Fruit fly (Drosophila melanogaster) whole organism, embryonic: ENCODE measurements around the gene CG33795.

Experiments
- Blimp-1 ChIP-seq: fragments of 200-800 bp; sonication (Bioruptor generic); optimal IDR thresholded peaks from 3 replicates; lab custom pipeline; 2018; ENCODE audit warnings: missing biosample characterization, missing genetic modification characterization, mild to moderate bottlenecking, moderate library complexity, missing genetic modification reagents
- CG10274 ChIP-seq: fragments of 200-800 bp; sonication (Bioruptor generic); optimal IDR thresholded peaks from 3 replicates; lab custom pipeline; 2017; ENCODE audit warnings: missing biosample characterization, mild to moderate bottlenecking, missing genetic modification characterization
- CG10543 ChIP-seq: fragments of 200-800 bp; sonication (Bioruptor generic); optimal IDR thresholded peaks from 3 replicates; lab custom pipeline; 2017; ENCODE audit warnings: missing biosample characterization, mild to moderate bottlenecking, missing genetic modification characterization, moderate library complexity
- CG12071 ChIP-seq: fragments of 200-800 bp; sonication (Bioruptor generic); optimal IDR thresholded peaks from 3 replicates; lab custom pipeline; 2018; ENCODE audit warnings: missing biosample characterization, mild to moderate bottlenecking, missing genetic modification characterization
- CG12236 ChIP-seq: fragments of 200-800 bp; sonication (Bioruptor generic); optimal IDR thresholded peaks from 2 replicates; lab custom pipeline; 2016; ENCODE audit warnings: missing biosample characterization, missing genetic modification characterization
- CG13424 ChIP-seq: fragments of 200-800 bp; sonication (Bioruptor generic); optimal IDR thresholded peaks from 2 replicates; lab custom pipeline; 2019; ENCODE audit warnings: missing biosample characterization, mild to moderate bottlenecking, missing genetic modification characterization, moderate library complexity
- CG14710 ChIP-seq: fragments of 200-800 bp; sonication (Bioruptor generic); optimal IDR thresholded peaks from 3 replicates; lab custom pipeline; 2019; ENCODE audit warnings: missing biosample characterization, mild to moderate bottlenecking, missing genetic modification characterization, moderate library complexity
- CG14860 ChIP-seq: fragments of 200-800 bp; sonication (Bioruptor generic); IDR thresholded peaks from 3 replicates; pipeline ENCODE4 v1.3.6; 2022; ENCODE audit warnings: missing biosample characterization, missing genetic modification characterization; ENCODE audit not compliant: partially characterized antibody
- CG15696 ChIP-seq: fragments of 200-800 bp; sonication (Bioruptor generic); optimal IDR thresholded peaks from 2 replicates; lab custom pipeline; 2019; ENCODE audit warnings: missing biosample characterization, mild to moderate bottlenecking, missing genetic modification characterization, moderate library complexity
- CG17802 ChIP-seq: fragments of 200-800 bp; sonication (Bioruptor generic); optimal IDR thresholded peaks from 2 replicates; lab custom pipeline; 2018; ENCODE audit warnings: missing biosample characterization, mild to moderate bottlenecking, missing genetic modification characterization, moderate library complexity
- CG18619 ChIP-seq: fragments of 200-800 bp; sonication (Bioruptor generic); optimal IDR thresholded peaks from 3 replicates; lab custom pipeline; 2017; ENCODE audit warnings: missing biosample characterization, mild to moderate bottlenecking, missing genetic modification characterization
- CG18764 ChIP-seq: fragments of 200-800 bp; sonication (Bioruptor generic); optimal IDR thresholded peaks from 3 replicates; lab custom pipeline; 2016; ENCODE audit warnings: missing biosample characterization, missing genetic modification characterization
- CG33557 ChIP-seq: fragments of 200-800 bp; sonication (Bioruptor generic); optimal IDR thresholded peaks from 2 replicates; lab custom pipeline; 2019; ENCODE audit warnings: missing biosample characterization, mild to moderate bottlenecking, missing genetic modification characterization, moderate library complexity
- CG4360 ChIP-seq: fragments of 200-800 bp; sonication (Bioruptor generic); IDR thresholded peaks from 2 replicates; pipeline ENCODE4 v1.3.6; 2022; ENCODE audit warnings: missing biosample characterization, missing genetic modification characterization
- CG7271 ChIP-seq: fragments of 200-800 bp; sonication (Bioruptor generic); optimal IDR thresholded peaks from 2 replicates; lab custom pipeline; 2018; ENCODE audit warnings: missing biosample characterization, mild to moderate bottlenecking, missing genetic modification characterization, moderate library complexity
- CG7357 ChIP-seq: fragments of 200-800 bp; sonication (Bioruptor generic); IDR thresholded peaks from 3 replicates; pipeline ENCODE4 v1.3.6; 2022; ENCODE audit warnings: missing biosample characterization, missing genetic modification characterization
- CG7372 ChIP-seq: fragments of 200-800 bp; sonication (Bioruptor generic); IDR thresholded peaks from 2 replicates; pipeline ENCODE4 v1.3.6; 2022; ENCODE audit warnings: missing biosample characterization, missing genetic modification characterization
- CG8765 ChIP-seq: fragments of 200-800 bp; sonication (Bioruptor generic); IDR thresholded peaks from 2 replicates; pipeline ENCODE4 v1.3.6; 2022; ENCODE audit warnings: missing biosample characterization, missing genetic modification characterization
- CG9609 ChIP-seq: fragments of 200-800 bp; sonication (Bioruptor generic); optimal IDR thresholded peaks from 3 replicates; lab custom pipeline; 2016; ENCODE audit warnings: missing biosample characterization, missing genetic modification characterization
- CHES-1-like ChIP-seq: fragments of 200-800 bp; sonication (Bioruptor generic); optimal IDR thresholded peaks from 2 replicates; lab custom pipeline; 2016; ENCODE audit warnings: missing biosample characterization, missing genetic modification characterization
- Camta ChIP-seq: fragments of 200-800 bp; sonication (Bioruptor generic); optimal IDR thresholded peaks from 2 replicates; lab custom pipeline; 2016; ENCODE audit warnings: missing biosample characterization, missing genetic modification characterization
- CoRest ChIP-seq: fragments of 200-800 bp; sonication (Bioruptor generic); optimal IDR thresholded peaks from 3 replicates; lab custom pipeline; 2018; ENCODE audit warnings: missing biosample characterization, mild to moderate bottlenecking, missing genetic modification characterization, moderate library complexity
- D ChIP-seq, 2 experiments: fragments of 200-800 bp in 1 of 2; fragments of >200 bp in 1 of 2; sonication (Bioruptor generic) in 1 of 2; optimal IDR thresholded peaks; 2 replicates in 1 of 2; 3 replicates in 1 of 2; lab custom pipeline; 2017; ENCODE audit warnings: mild to moderate bottlenecking in 1 of 2, missing biosample characterization in 1 of 2, missing genetic modification characterization in 1 of 2, missing genetic modification reagents in 1 of 2
- Hr3 ChIP-seq: fragments of 200-800 bp; sonication (Bioruptor generic); optimal IDR thresholded peaks from 3 replicates; lab custom pipeline; 2016; ENCODE audit warnings: missing biosample characterization, missing genetic modification characterization
- Hr78 ChIP-seq, 2 experiments: fragments of 200-800 bp in 1 of 2; fragments of >200 bp in 1 of 2; sonication (Bioruptor generic) in 1 of 2; optimal IDR thresholded peaks; 2 replicates each; lab custom pipeline; 2017 to 2019; ENCODE audit warnings: missing biosample characterization in 2 of 2, missing genetic modification characterization in 2 of 2, mild to moderate bottlenecking in 1 of 2, moderate library complexity in 1 of 2
- Hsf ChIP-seq: fragments of 200-800 bp; sonication (Bioruptor generic); optimal IDR thresholded peaks from 3 replicates; lab custom pipeline; 2016; ENCODE audit warnings: missing biosample characterization, missing genetic modification characterization
- Meics ChIP-seq: fragments of 200-800 bp; sonication (Bioruptor generic); optimal IDR thresholded peaks from 2 replicates; lab custom pipeline; 2017; ENCODE audit warnings: missing biosample characterization, mild to moderate bottlenecking, missing genetic modification characterization
- Mes4 ChIP-seq: fragments of 200-800 bp; sonication (Bioruptor generic); optimal IDR thresholded peaks from 2 replicates; lab custom pipeline; 2016; ENCODE audit warnings: missing biosample characterization, missing genetic modification characterization
- Opbp ChIP-seq: fragments of 200-800 bp; sonication (Bioruptor generic); IDR thresholded peaks from 3 replicates; pipeline ENCODE4 v1.3.6; 2022; ENCODE audit warnings: missing biosample characterization, missing genetic modification characterization; ENCODE audit not compliant: partially characterized antibody
- Ravus ChIP-seq: fragments of 200-800 bp; sonication (Bioruptor generic); IDR thresholded peaks from 2 replicates; pipeline ENCODE4 v1.3.6; 2022; ENCODE audit warnings: missing biosample characterization, missing genetic modification characterization
- emc ChIP-seq: fragments of 200-800 bp; sonication (Bioruptor generic); optimal IDR thresholded peaks from 2 replicates; lab custom pipeline; 2016; ENCODE audit warnings: missing biosample characterization, missing genetic modification characterization
- esg ChIP-seq: fragments of 200-800 bp; sonication (Bioruptor generic); conservative IDR thresholded peaks from 2 replicates; pipeline ENCODE4 v1.3.6; 2022; ENCODE audit warnings: missing biosample characterization, missing genetic modification characterization
- eve ChIP-seq, 2 experiments: fragments of >200 bp; optimal IDR thresholded peaks; 2 replicates each; lab custom pipeline; 2017; ENCODE audit warnings: missing biosample characterization in 2 of 2, missing genetic modification characterization in 2 of 2
- fru ChIP-seq: fragments of >200 bp; optimal IDR thresholded peaks from 2 replicates; lab custom pipeline; 2017
- hbn ChIP-seq: fragments of 200-800 bp; sonication (Bioruptor generic); IDR thresholded peaks from 2 replicates; pipeline ENCODE4 v1.3.6; 2022; ENCODE audit warnings: missing biosample characterization, missing genetic modification characterization; ENCODE audit not compliant: partially characterized antibody
- inv ChIP-seq: fragments of 200-800 bp; sonication (Bioruptor generic); IDR thresholded peaks from 2 replicates; pipeline ENCODE4 v1.3.6; 2022; ENCODE audit warnings: missing biosample characterization, missing genetic modification characterization; ENCODE audit not compliant: partially characterized antibody
- ken ChIP-seq: fragments of 200-800 bp; sonication (Bioruptor generic); IDR thresholded peaks from 3 replicates; pipeline ENCODE4 v1.3.6; 2022; ENCODE audit warnings: missing biosample characterization, missing genetic modification characterization
- luna ChIP-seq: fragments of 200-800 bp; sonication (Bioruptor generic); optimal IDR thresholded peaks from 2 replicates; lab custom pipeline; 2016; ENCODE audit warnings: missing biosample characterization, missing genetic modification characterization
- odd ChIP-seq: fragments of 200-800 bp; sonication (Bioruptor generic); optimal IDR thresholded peaks from 2 replicates; lab custom pipeline; 2017; ENCODE audit warnings: missing biosample characterization, mild to moderate bottlenecking, missing genetic modification characterization
- peb ChIP-seq: fragments of 200-800 bp; sonication (Bioruptor generic); IDR thresholded peaks from 2 replicates; pipeline ENCODE4 v1.3.6; 2022; ENCODE audit warnings: missing biosample characterization, missing genetic modification characterization
- pfk ChIP-seq: fragments of 200-800 bp; sonication (Bioruptor generic); optimal IDR thresholded peaks from 2 replicates; lab custom pipeline; 2018; ENCODE audit warnings: missing biosample characterization, mild to moderate bottlenecking, missing genetic modification characterization, moderate library complexity
- prd ChIP-seq, 3 experiments: fragments of >200 bp in 2 of 3; fragments of 200-800 bp in 1 of 3; sonication (Bioruptor generic) in 1 of 3; optimal IDR thresholded peaks in 2 of 3; IDR thresholded peaks in 1 of 3; 2 replicates in 2 of 3; 3 replicates in 1 of 3; pipeline versions ENCODE4 v1.3.6 to Lab custom; 2017 to 2022; ENCODE audit warnings: missing biosample characterization in 1 of 3, missing genetic modification characterization in 1 of 3
- pros ChIP-seq: fragments of 200-800 bp; sonication (Bioruptor generic); optimal IDR thresholded peaks from 3 replicates; lab custom pipeline; 2019; ENCODE audit warnings: missing biosample characterization, mild to moderate bottlenecking, missing genetic modification characterization, moderate library complexity
- schlank ChIP-seq: fragments of 200-800 bp; sonication (Bioruptor generic); optimal IDR thresholded peaks from 2 replicates; lab custom pipeline; 2018; ENCODE audit warnings: missing biosample characterization, mild to moderate bottlenecking, missing genetic modification characterization
- twi ChIP-seq: fragments of 200-800 bp; optimal IDR thresholded peaks from 2 replicates; lab custom pipeline; 2019; ENCODE audit warnings: missing biosample characterization, mild to moderate bottlenecking, missing genetic modification characterization, moderate library complexity
- wdn ChIP-seq: fragments of 200-800 bp; sonication (Bioruptor generic); IDR thresholded peaks from 2 replicates; pipeline ENCODE4 v1.3.6; 2022; ENCODE audit warnings: missing biosample characterization, missing genetic modification characterization
- yki ChIP-seq: fragments of >200 bp; optimal IDR thresholded peaks from 3 replicates; lab custom pipeline; 2018
- zf30C ChIP-seq: fragments of 200-800 bp; sonication (Bioruptor generic); optimal IDR thresholded peaks from 3 replicates; lab custom pipeline; 2018; ENCODE audit warnings: missing biosample characterization, mild to moderate bottlenecking, missing genetic modification characterization

CG33795 gene

DNA sequence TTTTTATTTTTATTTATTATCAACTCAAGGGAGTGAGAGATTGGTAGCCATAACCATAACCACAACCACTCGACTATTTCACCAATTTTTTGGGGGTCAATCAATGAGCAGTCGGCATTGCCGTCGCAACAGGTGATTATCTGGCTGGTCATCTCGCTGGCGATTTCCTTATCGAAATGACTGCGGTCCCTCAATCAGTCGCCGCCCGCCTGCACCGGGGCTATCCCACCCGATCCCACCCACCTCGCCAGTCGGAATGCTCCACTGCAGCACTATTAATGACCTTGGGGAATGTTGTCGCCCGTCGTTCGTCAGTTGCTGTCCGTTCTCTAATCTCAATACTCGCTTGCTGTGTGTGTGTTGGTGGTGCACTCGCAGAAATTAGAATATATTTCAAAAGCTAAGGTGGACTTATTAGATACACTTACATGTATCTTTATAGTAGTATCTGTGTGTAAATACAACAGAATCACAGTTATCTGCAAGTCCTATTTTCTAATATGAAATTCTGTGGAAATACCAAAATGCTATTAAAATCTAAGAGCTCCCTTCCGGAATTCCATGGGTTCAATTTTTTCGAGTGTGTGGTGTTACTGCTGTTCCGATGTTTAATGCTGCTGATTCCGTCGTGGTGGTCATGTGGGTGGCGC lies 10.6 kb downstream of the CG33795 start (continued):
- TF ChIP-seq pfk (no peak), CG9609 (GFP tag; lab: Kevin White, UChicago) (peak; percentile 73), prd (optimal IDR thresholded peaks at IDR 0.05; lab: Kevin White, UChicago) (no peak), prd (GFP tag; IDR thresholded peaks at IDR 0.05; lab: Robert Waterston, UW) (peak; percentile 53; the same call in 2 of the 3 replicates), CG10274 (GFP tag; lab: Kevin White, UChicago) (peak; percentile 41), CoRest (peak; percentile 82), emc (GFP tag; lab: Kevin White, UChicago) (peak; percentile 16), hbn (GFP tag; lab: Robert Waterston, UW) (no peak), CHES-1-like (GFP tag; lab: Kevin White, UChicago) (peak; percentile 62), CG13424 (peak; percentile 77), CG33557 (GFP tag; lab: Kevin White, UChicago) (no peak), ken (GFP tag; lab: Robert Waterston, UW) (0 out of 3 replicates have a peak, but pooled peaks have one; percentile 29), zf30C (peak; percentile 57), CG14860 (GFP tag; lab: Robert Waterston, UW) (no peak), CG14710 (tag; lab: Kevin White, UChicago) (peak; percentile 13), odd (GFP tag; lab: Kevin White, UChicago) (no peak), wdn (no peak), twi (peak; percentile 7), CG7357 (GFP tag; lab: Robert Waterston, UW) (0 out of 3 replicates have a peak, but pooled peaks have one; percentile 35), luna (GFP tag; lab: Kevin White, UChicago) (no peak), CG7372 (GFP tag; lab: Robert Waterston, UW) (peak; percentile 35; the same call in 1 of the 2 replicates), CG12071 (GFP tag; lab: Kevin White, UChicago) (peak; percentile 24), peb (GFP tag; lab: Robert Waterston, UW) (no peak), Camta (GFP tag; lab: Kevin White, UChicago) (peak; percentile 44), CG10543 (GFP tag; lab: Kevin White, UChicago) (peak; percentile 53), Blimp-1 (peak; percentile 63), Hr78 (GFP tag; optimal IDR thresholded peaks at IDR 0.05; lab: Kevin White, UChicago) (no peak), CG17802 (tag; lab: Kevin White, UChicago) (peak; percentile 16), Ravus (no peak), yki (lab: Kevin White, UChicago) (no peak), inv (GFP tag; lab: Robert Waterston, UW) (no peak), CG8765 (GFP tag; lab: Robert Waterston, UW) (no peak), CG12236 (GFP tag; lab: Kevin White, UChicago) (peak; percentile 16), CG18764 (GFP tag; lab: Kevin White, UChicago) (no peak), D (optimal IDR thresholded peaks at IDR 0.05; lab: Kevin White, UChicago) (no peak), D (GFP tag; optimal IDR thresholded peaks at IDR 0.05; lab: Kevin White, UChicago) (peak; percentile 13), Hsf (GFP tag; lab: Kevin White, UChicago) (peak; percentile 59), Mes4 (GFP tag; lab: Kevin White, UChicago) (peak; percentile 39), esg (peak; percentile 47), Hr3 (GFP tag; lab: Kevin White, UChicago) (peak; percentile 56), pros (GFP tag; lab: Kevin White, UChicago) (no peak), eve (GFP tag; optimal IDR thresholded peaks at IDR 0.05; lab: Kevin White, UChicago) (peak in 1 of 2 experiments; percentile 73), Opbp (no peak), Meics (peak; percentile 71), CG4360 (GFP tag; lab: Robert Waterston, UW) (no peak), schlank (peak; percentile 55), CG15696 (tag; lab: Kevin White, UChicago) (peak; percentile 29), CG7271 (tag; lab: Kevin White, UChicago) (no peak), CG18619 (GFP tag; lab: Kevin White, UChicago) (peak; percentile 64), fru (lab: Kevin White, UChicago) (no peak)
